Worm (Caenorhabditis elegans): Measurements from ENCODE around the gene lev-9.

Gene lev-9

ce11 chrX:6253899-6254670 lies 37.4 kb downstream of the lev-9 start (continued):
- no peak for TF ChIP-seq pqm-1 (tag; optimal IDR thresholded peaks at IDR 0.05)
- TF ChIP-seq zfp-2 (tag; optimal IDR thresholded peaks at IDR 0.05): no peak
- TF ChIP-seq pha-4 (GFP tag; IDR thresholded peaks at IDR 0.05): no peak
- TF ChIP-seq pha-4 (tag; optimal IDR thresholded peaks at IDR 0.05): no peak
- no peak for TF ChIP-seq nhr-41 (GFP tag; IDR thresholded peaks at IDR 0.05)
- TF ChIP-seq nhr-11 (tag; optimal IDR thresholded peaks at IDR 0.05): peak; percentile 48
- TF ChIP-seq dmd-8 (GFP tag; IDR thresholded peaks at IDR 0.05): 0 out of 2 replicates have a peak, but pooled peaks have one; percentile 16
- no peak for TF ChIP-seq lin-1 (GFP tag; IDR thresholded peaks at IDR 0.05)
- peak in 1 of 2 experiments; percentile 62 for TF ChIP-seq mdl-1 (tag; optimal IDR thresholded peaks at IDR 0.05)
- peak; percentile 60 for TF ChIP-seq mes-2 (tag; optimal IDR thresholded peaks at IDR 0.05; ENCODE audit: poor library complexity, severe bottlenecking)
- TF ChIP-seq ctbp-1 (GFP tag; IDR thresholded peaks at IDR 0.05): 0 out of 2 replicates have a peak, but pooled peaks have one; percentile 27
- no peak for TF ChIP-seq dmd-9 (GFP tag; IDR thresholded peaks at IDR 0.05)
- peak; percentile 43 for TF ChIP-seq spr-3 (GFP tag; optimal IDR thresholded peaks at IDR 0.05)
- no peak for TF ChIP-seq unc-39 (tag; optimal IDR thresholded peaks at IDR 0.05)
- TF ChIP-seq set-16 (GFP tag; IDR thresholded peaks at IDR 0.05): no peak; the same call in 1 of the 2 replicates
- TF ChIP-seq T26A8.4 (GFP tag; IDR thresholded peaks at IDR 0.05): peak; percentile 85
- peak; percentile 62 for TF ChIP-seq dmd-6 (GFP tag; IDR thresholded peaks at IDR 0.05)
- TF ChIP-seq hlh-11 (tag; optimal IDR thresholded peaks at IDR 0.05): peak; percentile 86
- TF ChIP-seq mxl-3 (GFP tag; optimal IDR thresholded peaks at IDR 0.05): peak; percentile 73
- TF ChIP-seq daf-19 (GFP tag; conservative IDR thresholded peaks at IDR 0.05): no peak
- TF ChIP-seq F10B5.3 (tag; optimal IDR thresholded peaks at IDR 0.05): no peak
- no peak for TF ChIP-seq ces-1 (GFP tag; optimal IDR thresholded peaks at IDR 0.05)
- TF ChIP-seq nhr-42 (GFP tag; IDR thresholded peaks at IDR 0.05): peak; percentile 30; the same call in 1 of the 2 replicates
- TF ChIP-seq lin-38 (GFP tag; IDR thresholded peaks at IDR 0.05): peak; percentile 25
- TF ChIP-seq spr-1 (tag; optimal IDR thresholded peaks at IDR 0.05): peak; percentile 32
- 0 out of 2 replicates have a peak, but pooled peaks have one; percentile 28 for TF ChIP-seq Y48G9A.11 (GFP tag; IDR thresholded peaks at IDR 0.05)
- no peak for TF ChIP-seq ceh-32 (tag; optimal IDR thresholded peaks at IDR 0.05; ENCODE audit: poor library complexity)
- TF ChIP-seq aly-2 (tag; optimal IDR thresholded peaks at IDR 0.05): no peak
- peak; percentile 1 for TF ChIP-seq nhr-48 (tag; optimal IDR thresholded peaks at IDR 0.05)
- 0 out of 2 replicates have a peak, but pooled peaks have one; percentile 61 for TF ChIP-seq egl-43 (GFP tag; IDR thresholded peaks at IDR 0.05)
- 0 out of 2 replicates have a peak, but pooled peaks have one; percentile 46 for TF ChIP-seq hmg-1.1 (GFP tag; IDR thresholded peaks at IDR 0.05)
- peak; percentile 61; the same call in 1 of the 2 replicates for TF ChIP-seq saeg-2 (GFP tag; IDR thresholded peaks at IDR 0.05)
- no peak for TF ChIP-seq T20F7.1 (GFP tag; optimal IDR thresholded peaks at IDR 0.05)
- no peak for TF ChIP-seq ceh-44 (GFP tag; IDR thresholded peaks at IDR 0.05)
- TF ChIP-seq F44E2.7 (GFP tag; IDR thresholded peaks at IDR 0.05): no peak
- TF ChIP-seq cey-2 (tag; optimal IDR thresholded peaks at IDR 0.05; ENCODE audit: borderline replicate concordance, insufficient read depth): no peak
- peak; percentile 49 for TF ChIP-seq ztf-7 (tag; optimal IDR thresholded peaks at IDR 0.05)
- peak; percentile 54 for TF ChIP-seq nhr-25 (tag; optimal IDR thresholded peaks at IDR 0.05; ENCODE audit: borderline replicate concordance, insufficient read depth)
- no peak for TF ChIP-seq daf-8 (GFP tag; IDR thresholded peaks at IDR 0.05)
- no peak for TF ChIP-seq Y75B8A.6 (GFP tag; IDR thresholded peaks at IDR 0.05)
- peak; percentile 61 for TF ChIP-seq gei-8 (GFP tag; optimal IDR thresholded peaks at IDR 0.05)
- TF ChIP-seq jun-1 (tag; optimal IDR thresholded peaks at IDR 0.05): peak; percentile 25
- TF ChIP-seq duxl-1 (tag; optimal IDR thresholded peaks at IDR 0.05; ENCODE audit: poor library complexity): peak; percentile 79
- no peak for TF ChIP-seq F26F4.8 (GFP tag; conservative IDR thresholded peaks at IDR 0.05)
- peak; percentile 62 for TF ChIP-seq rbr-2 (tag; optimal IDR thresholded peaks at IDR 0.05)
- TF ChIP-seq nhr-237 (tag; optimal IDR thresholded peaks at IDR 0.05): no peak
- no peak for TF ChIP-seq Y5F2A.4 (GFP tag; optimal IDR thresholded peaks at IDR 0.05)
- peak; percentile 53 for TF ChIP-seq dve-1 (tag; optimal IDR thresholded peaks at IDR 0.05; ENCODE audit: insufficient read depth)
